Fruit fly (Drosophila melanogaster): ENCODE results near the gene CG16952.

The CG16952 gene

dm6 chrX:15869843-15870242 is at the start of gene CG16952 (continued):
- TF ChIP-seq da (GFP tag; optimal IDR thresholded peaks at IDR 0.05) (no peak), CG16815 (GFP tag; optimal IDR thresholded peaks at IDR 0.05) (no peak), CG7372 (GFP tag; IDR thresholded peaks at IDR 0.05) (no peak), bab2 (GFP tag; optimal IDR thresholded peaks at IDR 0.05) (no peak), pan (optimal IDR thresholded peaks at IDR 0.05) (no peak), pan (GFP tag; optimal IDR thresholded peaks at IDR 0.05 in 1 of 2, IDR thresholded peaks at IDR 0.05 in 1 of 2) (no peak), CG18619 (GFP tag; optimal IDR thresholded peaks at IDR 0.05) (no peak), sug (tag; optimal IDR thresholded peaks at IDR 0.05) (no peak), slbo (GFP tag; IDR thresholded peaks at IDR 0.05) (no peak; the same call in 1 of the 2 replicates), CG8359 (GFP tag; optimal IDR thresholded peaks at IDR 0.05; ENCODE audit: borderline replicate concordance) (no peak), crol (GFP tag; IDR thresholded peaks at IDR 0.05) (no peak), btn (GFP tag; optimal IDR thresholded peaks at IDR 0.05) (no peak), CG17829 (tag; optimal IDR thresholded peaks at IDR 0.05) (peak; percentile 4), zen2 (GFP tag; IDR thresholded peaks at IDR 0.05; ENCODE audit: partially characterized antibody) (no peak; the same call in 2 of the 3 replicates), nerfin-2 (GFP tag; IDR thresholded peaks at IDR 0.05; ENCODE audit: partially characterized antibody) (peak; percentile 95), CG9727 (GFP tag; optimal IDR thresholded peaks at IDR 0.05) (peak; percentile 12), jumu (GFP tag; optimal IDR thresholded peaks at IDR 0.05) (no peak), bbx (GFP tag; IDR thresholded peaks at IDR 0.05; ENCODE audit: partially characterized antibody) (peak; percentile 70), Xrp1 (GFP tag; IDR thresholded peaks at IDR 0.05) (no peak), D19A (tag; optimal IDR thresholded peaks at IDR 0.05) (no peak), Atf6 (GFP tag; IDR thresholded peaks at IDR 0.05) (no peak), NFAT (GFP tag; IDR thresholded peaks at IDR 0.05) (no peak), dimm (GFP tag; IDR thresholded peaks at IDR 0.05) (no peak), chm (GFP tag; IDR thresholded peaks at IDR 0.05) (no peak), CG12104 (GFP tag; optimal IDR thresholded peaks at IDR 0.05) (no peak), CG8290 (GFP tag; optimal IDR thresholded peaks at IDR 0.05) (peak; percentile 49), CG8290 (tag; optimal IDR thresholded peaks at IDR 0.05) (no peak), Dad (GFP tag; optimal IDR thresholded peaks at IDR 0.05) (no peak), Sox102F (GFP tag; optimal IDR thresholded peaks at IDR 0.05) (no peak), CG4424 (GFP tag; optimal IDR thresholded peaks at IDR 0.05) (no peak), pb (GFP tag; optimal IDR thresholded peaks at IDR 0.05) (no peak), D (optimal IDR thresholded peaks at IDR 0.05) (no peak), D (GFP tag; optimal IDR thresholded peaks at IDR 0.05) (no peak), caup (GFP tag; optimal IDR thresholded peaks at IDR 0.05; ENCODE audit: severe bottlenecking) (no peak), slou (GFP tag; optimal IDR thresholded peaks at IDR 0.05) (no peak), grn (GFP tag; optimal IDR thresholded peaks at IDR 0.05) (no peak), Poxn (GFP tag; IDR thresholded peaks at IDR 0.05) (no peak), Rfx (GFP tag; IDR thresholded peaks at IDR 0.05) (0 out of 2 replicates have a peak, but pooled peaks have one; percentile 17), esg (GFP tag; conservative IDR thresholded peaks at IDR 0.05) (no peak), Jarid2 (GFP tag; optimal IDR thresholded peaks at IDR 0.05) (no peak), nom (GFP tag; optimal IDR thresholded peaks at IDR 0.05) (no peak), lov (optimal IDR thresholded peaks at IDR 0.05) (no peak), lov (GFP tag; IDR thresholded peaks at IDR 0.05) (no peak), CG4730 (GFP tag; IDR thresholded peaks at IDR 0.05) (no peak), CG11560 (tag; IDR thresholded peaks at IDR 0.05) (no peak), CG14710 (tag; optimal IDR thresholded peaks at IDR 0.05) (peak; percentile 57), sd (tag; optimal IDR thresholded peaks at IDR 0.05) (peak; percentile 2), Ptx1 (GFP tag; IDR thresholded peaks at IDR 0.05) (no peak), Xbp1 (GFP tag; optimal IDR thresholded peaks at IDR 0.05) (no peak), CG2889 (GFP tag; IDR thresholded peaks at IDR 0.05) (no peak), Hsf (GFP tag; optimal IDR thresholded peaks at IDR 0.05) (no peak), zfh1 (GFP tag; IDR thresholded peaks at IDR 0.05) (no peak), usp (GFP tag; optimal IDR thresholded peaks at IDR 0.05) (no peak), salm (tag; optimal IDR thresholded peaks at IDR 0.05) (no peak)

Measured in whole organism, embryonic.